Worm (Caenorhabditis elegans) whole organism, late embryonic: ENCODE results near the gene col-36.

Experiments used
- C08G9.2 ChIP-seq: sonication (generic microtip); optimal IDR thresholded peaks from 2 replicates; lab custom pipeline; 2016; ENCODE audit warnings: mild to moderate bottlenecking, missing genetic modification characterization, moderate library complexity, missing compliant biosample characterization
- K09A11.1 ChIP-seq: sonication (generic microtip); optimal IDR thresholded peaks from 2 replicates; lab custom pipeline; 2017; ENCODE audit warnings: antibody characterized with exemption, mild to moderate bottlenecking, missing genetic modification characterization, missing compliant biosample characterization; ENCODE audit not compliant: insufficient read depth
- T23F11.4 ChIP-seq: fragments of 200-800 bp; sonication (Bioruptor generic); optimal IDR thresholded peaks from 2 replicates; lab custom pipeline; 2018; ENCODE audit warnings: mild to moderate bottlenecking, missing genetic modification characterization, missing compliant biosample characterization
- ama-1 ChIP-seq: fragments of 150-350 bp; optimal IDR thresholded peaks from 2 replicates; lab custom pipeline; 2014
- ceh-18 ChIP-seq: sonication (generic microtip); optimal IDR thresholded peaks from 2 replicates; lab custom pipeline; 2016; ENCODE audit warnings: missing genetic modification characterization, missing compliant biosample characterization
- ceh-19 ChIP-seq: fragments of 200-800 bp; sonication (Bioruptor generic); optimal IDR thresholded peaks from 2 replicates; lab custom pipeline; 2018; ENCODE audit warnings: mild to moderate bottlenecking, missing genetic modification characterization, missing compliant biosample characterization
- ceh-24 ChIP-seq: sonication (generic microtip); optimal IDR thresholded peaks from 2 replicates; lab custom pipeline; 2016; ENCODE audit warnings: mild to moderate bottlenecking, missing genetic modification characterization, missing compliant biosample characterization
- ceh-30 ChIP-seq: fragments of 150-350 bp; optimal IDR thresholded peaks from 2 replicates; lab custom pipeline; 2014; ENCODE audit warnings: missing biosample characterization, missing genetic modification characterization
- ceh-6 ChIP-seq: fragments of 200-800 bp; sonication (Bioruptor generic); optimal IDR thresholded peaks from 2 replicates; lab custom pipeline; 2018; ENCODE audit warnings: mild to moderate bottlenecking, missing genetic modification characterization, missing compliant biosample characterization
- dmd-4 ChIP-seq: sonication (generic microtip); optimal IDR thresholded peaks from 2 replicates; lab custom pipeline; 2016; ENCODE audit warnings: borderline replicate concordance, missing genetic modification characterization, missing compliant biosample characterization
- dve-1 ChIP-seq: sonication (generic microtip); optimal IDR thresholded peaks from 2 replicates; lab custom pipeline; 2017; ENCODE audit warnings: antibody characterized with exemption, mild to moderate bottlenecking, missing genetic modification characterization, missing compliant biosample characterization
- elt-2 ChIP-seq: sonication (generic microtip); optimal IDR thresholded peaks from 2 replicates; lab custom pipeline; 2016; ENCODE audit warnings: missing genetic modification reagents, missing genetic modification characterization, missing compliant biosample characterization
- ets-4 ChIP-seq: sonication (generic microtip); optimal IDR thresholded peaks from 2 replicates; lab custom pipeline; 2016; ENCODE audit warnings: missing genetic modification characterization, missing compliant biosample characterization
- fkh-10 ChIP-seq: fragments of 150-350 bp; optimal IDR thresholded peaks from 2 replicates; lab custom pipeline; 2014; ENCODE audit warnings: missing biosample characterization, missing genetic modification reagents, missing genetic modification characterization
- hlh-13 ChIP-seq: fragments of 200-800 bp; sonication (Bioruptor generic); optimal IDR thresholded peaks from 2 replicates; lab custom pipeline; 2018; ENCODE audit warnings: mild to moderate bottlenecking, missing genetic modification characterization, missing compliant biosample characterization
- hlh-8 ChIP-seq: sonication (generic microtip); optimal IDR thresholded peaks from 2 replicates; lab custom pipeline; 2016; ENCODE audit warnings: missing genotype, missing genetic modification characterization, missing compliant biosample characterization
- lin-11 ChIP-seq: fragments of 200-800 bp; sonication (Bioruptor generic); optimal IDR thresholded peaks from 2 replicates; lab custom pipeline; 2018; ENCODE audit warnings: mild to moderate bottlenecking, missing genetic modification characterization, missing compliant biosample characterization
- nhr-11 ChIP-seq: fragments of 150-350 bp; optimal IDR thresholded peaks from 2 replicates; lab custom pipeline; 2014; ENCODE audit warnings: missing biosample characterization, missing genetic modification characterization
- nhr-232 ChIP-seq: sonication (generic microtip); optimal IDR thresholded peaks from 2 replicates; lab custom pipeline; 2016; ENCODE audit warnings: missing genetic modification characterization, missing compliant biosample characterization
- odd-2 ChIP-seq: sonication (generic microtip); optimal IDR thresholded peaks from 2 replicates; lab custom pipeline; 2017; ENCODE audit warnings: antibody characterized with exemption, mild to moderate bottlenecking, missing genetic modification characterization, missing compliant biosample characterization
- pag-3 ChIP-seq: sonication (generic microtip); optimal IDR thresholded peaks from 2 replicates; lab custom pipeline; 2016; ENCODE audit warnings: missing compliant biosample characterization, missing genetic modification characterization, borderline replicate concordance
- pha-2 ChIP-seq: sonication (generic microtip); optimal IDR thresholded peaks from 2 replicates; lab custom pipeline; 2017; ENCODE audit warnings: mild to moderate bottlenecking, missing genetic modification characterization, missing compliant biosample characterization
- pha-4 ChIP-seq: fragments of 150-350 bp; optimal IDR thresholded peaks from 2 replicates; lab custom pipeline; 2018; ENCODE audit warnings: missing biosample characterization, missing genetic modification reagents, missing genetic modification characterization
- pros-1 ChIP-seq: fragments of 150-350 bp; optimal IDR thresholded peaks from 2 replicates; lab custom pipeline; 2014; ENCODE audit warnings: missing biosample characterization, missing genetic modification reagents, missing genetic modification characterization
- rnt-1 ChIP-seq: sonication (generic microtip); optimal IDR thresholded peaks from 2 replicates; lab custom pipeline; 2016; ENCODE audit warnings: missing genetic modification characterization, missing compliant biosample characterization
- sox-2 ChIP-seq: fragments of 200-800 bp; sonication (Bioruptor generic); IDR thresholded peaks from 2 replicates; pipeline ENCODE4 v1.3.6; 2022; ENCODE audit warnings: missing genetic modification reagents, missing genetic modification characterization, missing compliant biosample characterization
- sox-4 ChIP-seq: sonication (generic microtip); optimal IDR thresholded peaks from 2 replicates; lab custom pipeline; 2017; ENCODE audit warnings: mild to moderate bottlenecking, missing genetic modification characterization, inconsistent platforms, missing compliant biosample characterization
- ttx-3 ChIP-seq: sonication (generic microtip); optimal IDR thresholded peaks from 2 replicates; lab custom pipeline; 2016; ENCODE audit warnings: missing genetic modification reagents, missing genetic modification characterization, missing compliant biosample characterization
- unc-42 ChIP-seq: sonication (generic microtip); optimal IDR thresholded peaks from 2 replicates; lab custom pipeline; 2016; ENCODE audit warnings: missing genotype, missing genetic modification characterization, missing compliant biosample characterization
- unc-86 ChIP-seq: sonication (generic microtip); optimal IDR thresholded peaks from 2 replicates; lab custom pipeline; 2016; ENCODE audit warnings: missing genetic modification characterization, missing compliant biosample characterization
- ztf-16 ChIP-seq: sonication (generic microtip); optimal IDR thresholded peaks from 2 replicates; lab custom pipeline; 2017; ENCODE audit warnings: missing genetic modification characterization, missing compliant biosample characterization

Gene col-36

DNA sequence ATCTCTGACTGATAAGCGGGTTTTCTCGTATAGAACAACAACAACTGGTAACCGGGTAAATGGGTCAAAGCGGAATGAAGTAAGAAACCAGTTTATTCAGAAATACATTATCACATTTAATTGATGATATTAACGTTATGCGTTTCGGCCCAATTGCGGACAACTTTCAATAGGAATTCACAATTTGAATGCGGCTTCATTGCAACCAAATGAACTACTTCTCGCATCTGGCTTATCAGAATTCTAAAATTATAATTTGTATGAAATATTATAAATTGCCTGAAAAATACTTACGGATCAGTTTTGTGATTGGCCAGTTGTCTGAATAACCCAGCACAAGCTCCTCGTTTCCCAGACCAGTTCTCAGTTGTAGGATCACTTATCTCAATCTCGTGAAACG lies at the start of gene col-36:
Gene col-36, minus strand, starts transcription at position 101 of the 400 bp plus-strand sequence.
- TF ChIP-seq pha-4 (tag; lab: Kevin White, UChicago) (no peak), elt-2 (tag; lab: Kevin White, UChicago) (no peak), C08G9.2 (tag; lab: Kevin White, UChicago) (no peak), lin-11 (no peak), nhr-11 (tag; lab: Kevin White, UChicago) (no peak), fkh-10 (GFP tag; lab: Kevin White, UChicago) (no peak)

DNA sequence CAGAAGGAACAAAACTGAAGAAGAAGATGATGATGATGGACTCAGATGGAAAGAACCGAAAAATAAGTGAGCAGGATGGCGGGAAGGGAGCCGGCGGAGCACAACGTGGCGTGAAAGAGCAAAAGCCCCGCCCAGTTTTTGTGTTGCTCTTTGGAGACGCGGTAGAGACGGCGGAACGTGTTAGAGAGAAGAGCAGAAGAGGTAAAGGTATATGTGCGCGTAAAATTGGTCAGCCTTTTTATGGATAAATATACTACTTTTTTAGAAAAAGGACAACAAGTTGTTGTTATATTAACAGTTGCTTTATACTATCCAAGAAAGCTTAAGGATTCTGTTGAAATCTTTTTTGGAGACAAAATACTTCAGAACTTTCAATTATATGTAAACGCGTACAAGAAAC lies 48.4 kb upstream of the col-36 start, which contains the start of gene E04F6.10:
Gene E04F6.10, minus strand, starts transcription at position 101 of the 400 bp plus-strand sequence.
- TF ChIP-seq pha-4 (tag; lab: Kevin White, UChicago) (no peak), ama-1 (lab: Kevin White, UChicago) (no peak), sox-2 (GFP tag; lab: Robert Waterston, UW) (no peak), pha-2 (tag; lab: Kevin White, UChicago) (no peak), pros-1 (tag; lab: Kevin White, UChicago) (no peak), elt-2 (tag; lab: Kevin White, UChicago) (no peak), ceh-19 (no peak), unc-86 (tag; lab: Kevin White, UChicago) (no peak), dve-1 (tag; lab: Kevin White, UChicago) (no peak), pag-3 (tag; lab: Kevin White, UChicago) (no peak), hlh-8 (tag; lab: Kevin White, UChicago) (no peak), T23F11.4 (no peak)

DNA sequence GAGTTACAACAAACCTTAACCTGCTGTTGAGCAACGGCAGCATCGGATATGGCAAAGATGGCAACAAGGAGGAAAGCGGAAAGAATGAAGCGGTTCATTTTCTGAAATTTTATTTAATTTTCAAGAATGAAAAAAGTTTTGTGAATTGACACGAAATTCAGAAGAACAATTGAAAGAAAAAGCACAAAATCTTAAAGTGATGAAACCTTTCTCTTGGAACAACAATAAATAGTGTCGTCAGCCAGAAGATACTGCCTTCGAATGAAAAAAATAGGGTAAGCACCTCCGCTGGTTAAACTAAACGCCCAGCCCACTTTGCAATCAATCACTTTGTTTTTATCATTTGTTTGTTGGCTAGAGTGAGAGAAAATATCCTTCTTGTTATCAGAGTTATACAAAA lies 43.4 kb upstream of the col-36 start, which contains the start of gene E04F6.9:
Gene E04F6.9, minus strand, starts transcription at position 101 of the 400 bp plus-strand sequence.
- TF ChIP-seq ets-4 (tag; lab: Kevin White, UChicago) (no peak), ztf-16 (no peak), nhr-232 (no peak), pag-3 (tag; lab: Kevin White, UChicago) (no peak), ceh-6 (GFP tag; lab: Kevin White, UChicago) (no peak), sox-4 (tag; lab: Kevin White, UChicago) (no peak), hlh-13 (GFP tag; lab: Kevin White, UChicago) (no peak), K09A11.1 (tag; lab: Kevin White, UChicago) (no peak), fkh-10 (GFP tag; lab: Kevin White, UChicago) (no peak), ceh-18 (no peak), sox-2 (GFP tag; lab: Robert Waterston, UW) (no peak), elt-2 (tag; lab: Kevin White, UChicago) (no peak)

DNA sequence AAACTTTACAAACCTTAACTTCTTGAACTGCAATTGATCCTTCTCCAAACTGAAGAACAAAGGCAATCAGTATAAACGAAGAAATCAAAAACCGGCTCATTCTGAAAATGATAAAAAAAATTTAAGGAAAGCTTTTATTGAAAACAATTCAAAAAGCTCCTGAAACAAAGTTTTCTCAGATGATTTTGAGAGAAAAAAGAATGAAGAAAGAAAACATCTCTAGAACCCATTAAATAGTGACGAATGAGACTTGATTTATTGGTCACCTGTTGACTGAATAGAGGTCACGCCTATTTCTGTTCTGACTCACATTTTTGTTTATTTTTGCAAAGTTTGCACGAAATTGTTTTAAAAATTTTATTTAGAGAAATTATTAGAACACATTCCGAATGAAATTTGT lies 42.7 kb upstream of the col-36 start, which contains the start of gene E04F6.8:
Gene E04F6.8, minus strand, starts transcription at position 101 of the 400 bp plus-strand sequence.
- TF ChIP-seq rnt-1 (tag; lab: Kevin White, UChicago) (no peak), fkh-10 (GFP tag; lab: Kevin White, UChicago) (no peak)

DNA sequence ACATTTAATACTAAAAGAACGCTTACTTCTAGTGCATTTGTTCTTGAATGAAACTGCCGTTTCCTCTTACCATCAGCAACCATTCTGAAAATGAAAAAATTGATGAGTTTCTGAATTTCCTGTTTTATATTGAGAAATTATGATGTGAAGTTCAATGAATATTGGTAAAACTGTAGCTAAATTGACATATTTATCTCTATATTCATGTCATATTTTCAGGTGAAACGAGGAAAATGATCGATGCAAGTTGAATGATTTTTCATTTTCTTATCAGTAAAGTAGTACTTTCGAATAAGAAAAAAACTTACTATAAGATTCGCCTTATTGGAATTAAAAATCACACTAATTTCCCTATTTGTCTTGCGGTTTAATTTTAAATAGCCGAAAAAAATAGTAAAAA lies 41.6 kb upstream of the col-36 start, which contains the start of gene E04F6.15:
Gene E04F6.15, minus strand, starts transcription at position 101 of the 400 bp plus-strand sequence.
- TF ChIP-seq fkh-10 (GFP tag; lab: Kevin White, UChicago) (no peak), unc-42 (tag; lab: Kevin White, UChicago) (no peak), rnt-1 (tag; lab: Kevin White, UChicago) (no peak), ceh-24 (tag; lab: Kevin White, UChicago) (no peak), ceh-30 (no peak), odd-2 (tag; lab: Kevin White, UChicago) (no peak), ttx-3 (tag; lab: Kevin White, UChicago) (no peak), dmd-4 (no peak), ama-1 (lab: Kevin White, UChicago) (no peak), ceh-19 (no peak), dve-1 (tag; lab: Kevin White, UChicago) (no peak)
